Worm (Caenorhabditis elegans) whole organism, L1 larva: ENCODE results near the gene F35F10.14.

Experiments
- C34B4.2 ChIP-seq: sonication (generic microtip); optimal IDR thresholded peaks from 2 replicates; lab custom pipeline; 2017; ENCODE audit warnings: mild to moderate bottlenecking, missing genetic modification characterization, missing compliant biosample characterization
- aha-1 ChIP-seq: fragments of 150-350 bp; optimal IDR thresholded peaks from 2 replicates; lab custom pipeline; 2014; ENCODE audit warnings: missing biosample characterization, missing genetic modification characterization
- ceh-88 ChIP-seq: fragments of 200-800 bp; sonication (Bioruptor generic); IDR thresholded peaks from 2 replicates; pipeline ENCODE4 v1.3.6; 2022; ENCODE audit warnings: missing genetic modification characterization, missing compliant biosample characterization
- ces-1 ChIP-seq: fragments of 150-350 bp; optimal IDR thresholded peaks from 2 replicates; lab custom pipeline; 2014; ENCODE audit warnings: missing biosample characterization, missing genetic modification reagents, missing genetic modification characterization
- dpl-1 ChIP-seq, 3 experiments: fragments of 150-350 bp in 2 of 3; sonication (generic microtip) in 1 of 3; optimal IDR thresholded peaks; 2 replicates each; lab custom pipeline; 2014 to 2017; ENCODE audit warnings: missing biosample characterization in 3 of 3, missing genetic modification characterization in 3 of 3, missing genetic modification reagents in 3 of 3
- egl-27 ChIP-seq, 2 experiments: fragments of 150-350 bp in 1 of 2; sonication (generic microtip); optimal IDR thresholded peaks; 3 replicates each; lab custom pipeline; 2017 to 2018; ENCODE audit warnings: missing biosample characterization in 2 of 2, missing genetic modification characterization in 2 of 2, missing genetic modification reagents in 2 of 2
- elt-2 ChIP-seq: sonication (generic microtip); optimal IDR thresholded peaks from 2 replicates; lab custom pipeline; 2016; ENCODE audit warnings: missing genetic modification characterization, mild to moderate bottlenecking, inconsistent platforms, missing compliant biosample characterization, missing genetic modification reagents
- elt-3 ChIP-seq, 6 experiments: fragments of 150-350 bp in 1 of 6; sonication (generic microtip); optimal IDR thresholded peaks; 2 replicates each; lab custom pipeline; 2017 to 2018; ENCODE audit warnings: missing biosample characterization in 6 of 6, missing genetic modification characterization in 6 of 6, inconsistent platforms in 1 of 6
- fkh-8 ChIP-seq: sonication (generic microtip); optimal IDR thresholded peaks from 2 replicates; lab custom pipeline; 2016; ENCODE audit warnings: mild to moderate bottlenecking, missing genetic modification characterization, missing compliant biosample characterization
- grh-1 ChIP-seq: fragments of 200-800 bp; sonication (Bioruptor generic); IDR thresholded peaks from 2 replicates; pipeline ENCODE4 v1.3.6; 2022; ENCODE audit warnings: missing genetic modification reagents, missing genetic modification characterization, missing compliant biosample characterization
- hlh-17 ChIP-seq: fragments of 200-800 bp; sonication (Bioruptor generic); optimal IDR thresholded peaks from 2 replicates; lab custom pipeline; 2018; ENCODE audit warnings: missing genetic modification characterization, mild to moderate bottlenecking, missing compliant biosample characterization, moderate library complexity, borderline replicate concordance
- hlh-4 ChIP-seq: sonication (generic microtip); optimal IDR thresholded peaks from 2 replicates; lab custom pipeline; 2016; ENCODE audit warnings: mild to moderate bottlenecking, missing genetic modification characterization, missing compliant biosample characterization
- irx-1 ChIP-seq: sonication (generic microtip); optimal IDR thresholded peaks from 2 replicates; lab custom pipeline; 2016; ENCODE audit warnings: missing genetic modification characterization, missing compliant biosample characterization
- isw-1 ChIP-seq: fragments of 200-800 bp; sonication (Bioruptor generic); IDR thresholded peaks from 2 replicates; pipeline ENCODE4 v1.3.6; 2022; ENCODE audit warnings: missing genetic modification characterization, missing compliant biosample characterization
- lin-13 ChIP-seq: fragments of 150-350 bp; optimal IDR thresholded peaks from 2 replicates; lab custom pipeline; 2014; ENCODE audit warnings: missing biosample characterization, missing genetic modification reagents, missing genetic modification characterization
- lin-14 ChIP-seq: fragments of 200-800 bp; sonication (Bioruptor generic); optimal IDR thresholded peaks from 2 replicates; lab custom pipeline; 2018; ENCODE audit warnings: mild to moderate bottlenecking, missing genetic modification characterization, moderate library complexity, missing compliant biosample characterization
- lin-15B ChIP-seq: fragments of 150-350 bp; sonication (generic microtip); optimal IDR thresholded peaks from 3 replicates; lab custom pipeline; 2014; ENCODE audit warnings: missing biosample characterization, missing genetic modification characterization
- lir-3 ChIP-seq: sonication (generic microtip); optimal IDR thresholded peaks from 2 replicates; lab custom pipeline; 2016; ENCODE audit warnings: mild to moderate bottlenecking, missing genetic modification characterization, moderate library complexity, missing compliant biosample characterization; ENCODE audit not compliant: poor library complexity
- mdl-1 ChIP-seq, 2 experiments: fragments of 150-350 bp; optimal IDR thresholded peaks; 2 replicates each; lab custom pipeline; 2014 to 2017; ENCODE audit warnings: missing biosample characterization in 2 of 2, missing genetic modification characterization in 2 of 2, inconsistent platforms in 1 of 2
- mep-1 ChIP-seq: fragments of 150-350 bp; optimal IDR thresholded peaks from 2 replicates; lab custom pipeline; 2014; ENCODE audit warnings: missing biosample characterization, missing genetic modification characterization
- nhr-12 ChIP-seq: sonication (generic microtip); optimal IDR thresholded peaks from 2 replicates; lab custom pipeline; 2017; ENCODE audit warnings: missing biosample characterization, missing genetic modification characterization
- nhr-20 ChIP-seq: sonication (generic microtip); optimal IDR thresholded peaks from 2 replicates; lab custom pipeline; 2016; ENCODE audit warnings: mild to moderate bottlenecking, missing genetic modification characterization, missing compliant biosample characterization
- nhr-76 ChIP-seq: sonication (generic microtip); optimal IDR thresholded peaks from 2 replicates; lab custom pipeline; 2017; ENCODE audit warnings: missing biosample characterization, missing genetic modification characterization
- nhr-84 ChIP-seq: sonication (generic microtip); optimal IDR thresholded peaks from 2 replicates; lab custom pipeline; 2017; ENCODE audit warnings: missing biosample characterization, missing genetic modification characterization
- nhr-85 ChIP-seq: sonication (generic microtip); peaks from one replicate; lab custom pipeline; 2016; ENCODE audit warnings: missing genetic modification characterization, inconsistent platforms, missing compliant biosample characterization
- pqm-1 ChIP-seq: sonication (generic microtip); optimal IDR thresholded peaks from 3 replicates; lab custom pipeline; 2017; ENCODE audit warnings: missing biosample characterization, missing genetic modification characterization
- rnt-1 ChIP-seq: sonication (generic microtip); optimal IDR thresholded peaks from 2 replicates; lab custom pipeline; 2016; ENCODE audit warnings: mild to moderate bottlenecking, missing genetic modification characterization, moderate library complexity, missing compliant biosample characterization
- sox-4 ChIP-seq: sonication (generic microtip); optimal IDR thresholded peaks from 2 replicates; lab custom pipeline; 2016; ENCODE audit warnings: missing genetic modification characterization, missing compliant biosample characterization
- sptf-1 ChIP-seq: fragments of 150-350 bp; optimal IDR thresholded peaks from 2 replicates; lab custom pipeline; 2014; ENCODE audit warnings: missing biosample characterization, missing genetic modification characterization
- swsn-7 ChIP-seq: sonication (generic microtip); optimal IDR thresholded peaks from 2 replicates; lab custom pipeline; 2016; ENCODE audit warnings: missing genetic modification characterization, missing compliant biosample characterization
- tbx-2 ChIP-seq: sonication (generic microtip); optimal IDR thresholded peaks from 2 replicates; lab custom pipeline; 2016; ENCODE audit warnings: missing genetic modification characterization, missing compliant biosample characterization
- unc-30 ChIP-seq: sonication (generic microtip); optimal IDR thresholded peaks from 2 replicates; lab custom pipeline; 2017; ENCODE audit warnings: missing biosample characterization, missing genetic modification characterization
- unc-62 ChIP-seq: fragments of 150-350 bp; optimal IDR thresholded peaks from 2 replicates; lab custom pipeline; 2014; ENCODE audit warnings: missing biosample characterization, missing genetic modification reagents, missing genetic modification characterization
- unc-86 ChIP-seq: sonication (generic microtip); optimal IDR thresholded peaks from 2 replicates; lab custom pipeline; 2016; ENCODE audit warnings: missing genetic modification characterization, missing compliant biosample characterization
- ztf-4 ChIP-seq: fragments of 150-350 bp; optimal IDR thresholded peaks from 2 replicates; lab custom pipeline; 2014; ENCODE audit warnings: missing biosample characterization, missing genetic modification characterization

Gene F35F10.14

ce11 chrV:3301898-3302297 lies 18.0 kb downstream of the F35F10.14 start, which contains the start of gene srbc-1:
Gene srbc-1, minus strand, starts transcription at chrV:3301998.
- TF ChIP-seq hlh-4 (tag; lab: Kevin White, UChicago) (no peak), ces-1 (no peak), irx-1 (no peak), unc-30 (tag; lab: Kevin White, UChicago) (no peak), dpl-1 (GFP tag; optimal IDR thresholded peaks at IDR 0.05; lab: Kevin White, UChicago) (no peak), tbx-2 (tag; lab: Kevin White, UChicago) (no peak), elt-2 (tag; lab: Kevin White, UChicago) (no peak), elt-3 (tag; optimal IDR thresholded peaks at IDR 0.05; lab: Kevin White, UChicago) (no peak), ztf-4 (no peak), isw-1 (GFP tag; lab: Robert Waterston, UW) (no peak), pqm-1 (tag; lab: Kevin White, UChicago) (no peak)

DNA sequence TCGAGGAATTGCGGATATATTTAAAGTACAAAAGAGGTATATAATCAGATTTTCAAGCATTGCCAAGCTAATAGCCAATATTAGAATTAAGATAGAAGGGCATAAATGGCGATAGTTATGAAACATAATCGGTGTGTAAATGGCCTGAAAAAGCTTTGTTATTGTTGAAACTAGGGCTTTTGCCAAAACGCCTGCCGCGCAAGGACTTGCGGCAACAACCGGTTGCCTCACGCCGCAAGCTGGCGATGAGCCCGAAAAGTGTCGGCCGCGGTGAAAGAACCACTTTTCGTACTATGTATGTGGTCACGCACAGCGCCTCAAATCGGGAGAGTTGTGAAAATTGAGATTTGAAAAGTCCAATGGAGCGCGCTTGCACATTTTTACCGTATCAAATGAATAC lies 20.5 kb downstream of the F35F10.14 start:
- TF ChIP-seq swsn-7 (tag; lab: Kevin White, UChicago) (no peak), sptf-1 (tag; lab: Kevin White, UChicago) (no peak), isw-1 (GFP tag; lab: Robert Waterston, UW) (no peak), mdl-1 (tag; optimal IDR thresholded peaks at IDR 0.05; lab: Kevin White, UChicago) (no peak), nhr-12 (tag; lab: Kevin White, UChicago) (no peak), lin-14 (GFP tag; lab: Kevin White, UChicago) (no peak), nhr-84 (tag; lab: Kevin White, UChicago) (no peak), rnt-1 (tag; lab: Kevin White, UChicago) (no peak), C34B4.2 (tag; lab: Kevin White, UChicago) (no peak)
- TF ChIP-seq, all 84 proteins: peak for 0

ce11 chrV:3297764-3298163 lies 22.1 kb downstream of the F35F10.14 start, which contains the start of gene srx-122:
Gene srx-122, minus strand, starts transcription at chrV:3297864.
- TF ChIP-seq ceh-88 (GFP tag; lab: Robert Waterston, UW) (no peak), unc-30 (tag; lab: Kevin White, UChicago) (no peak), nhr-85 (tag; lab: Kevin White, UChicago) (no peak)

- TF ChIP-seq lir-3 (tag; lab: Kevin White, UChicago) (no peak), irx-1 (no peak), nhr-20 (tag; lab: Kevin White, UChicago) (no peak), dpl-1 (GFP tag; optimal IDR thresholded peaks at IDR 0.05; lab: Kevin White, UChicago) (no peak), grh-1 (no peak), aha-1 (no peak), fkh-8 (tag; lab: Kevin White, UChicago) (no peak), lin-15B (tag; lab: Kevin White, UChicago) (no peak), mep-1 (no peak), mdl-1 (tag; optimal IDR thresholded peaks at IDR 0.05; lab: Kevin White, UChicago) (no peak), unc-30 (tag; lab: Kevin White, UChicago) (no peak)
Measured at ce11 chrV:3295368-3295767, 24.5 kb downstream of the F35F10.14 start.

ce11 chrV:3289267-3289666 lies 30.6 kb downstream of the F35F10.14 start, which contains the start of gene F35F10.6:
Gene F35F10.6, minus strand, starts transcription at chrV:3289367.
- TF ChIP-seq sox-4, result no peak
- TF ChIP-seq nhr-85 (tag; lab: Kevin White, UChicago), result no peak
- no peak for TF ChIP-seq unc-62 (GFP tag; lab: Kevin White, UChicago)
- TF ChIP-seq lin-13 (GFP tag; lab: Kevin White, UChicago), result no peak
- no peak for TF ChIP-seq unc-86
- TF ChIP-seq egl-27 (tag; optimal IDR thresholded peaks at IDR 0.05; lab: Kevin White, UChicago), result no peak

DNA sequence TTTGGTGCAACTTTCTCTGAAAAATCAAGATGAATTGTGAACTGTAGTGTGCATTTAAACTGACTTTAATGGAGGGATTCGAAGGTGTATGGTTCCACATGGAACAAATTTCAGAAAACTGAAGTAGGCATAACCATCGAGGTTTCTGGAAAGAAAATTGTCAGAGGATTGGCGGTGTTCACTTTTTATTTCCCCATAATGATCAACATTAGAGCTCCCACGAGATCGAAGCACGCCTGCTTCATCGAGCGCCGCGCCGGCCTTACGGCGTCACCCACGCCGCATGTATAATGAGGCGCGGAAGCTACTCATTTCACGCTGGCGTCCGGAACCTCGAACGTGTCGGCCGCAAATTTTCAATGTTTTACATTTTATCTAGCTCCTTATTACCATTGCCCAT lies 31.8 kb downstream of the F35F10.14 start:
- TF ChIP-seq nhr-76 (tag; lab: Kevin White, UChicago) (no peak), hlh-17 (GFP tag; lab: Kevin White, UChicago) (no peak)
- TF ChIP-seq, all 84 proteins: peak for 0
